Worm (Caenorhabditis elegans): Measurements from ENCODE around the gene nhr-258.

- TF ChIP-seq pha-4 (tag; optimal IDR thresholded peaks at IDR 0.05) = no peak
- TF ChIP-seq ztf-4 (tag; optimal IDR thresholded peaks at IDR 0.05) = no peak
- no peak for TF ChIP-seq ceh-28 (tag; optimal IDR thresholded peaks at IDR 0.05)
- TF ChIP-seq egl-27 (tag; optimal IDR thresholded peaks at IDR 0.05) = no peak
- no peak for TF ChIP-seq lin-15B (tag; optimal IDR thresholded peaks at IDR 0.05)
- no peak for TF ChIP-seq ZK546.5 (tag; optimal IDR thresholded peaks at IDR 0.05)
Observed at ce11 chrIV:8048083-8048482, 3.3 kb downstream of the nhr-258 start.
